Fruit fly (Drosophila melanogaster) ovary, adult (tissue): ENCODE results near the gene Arp3.

Experiments used
- CG17801 ChIP-seq: fragments of 200-800 bp; optimal IDR thresholded peaks from 2 replicates; lab custom pipeline; 2019; ENCODE audit warnings: missing biosample characterization, mild to moderate bottlenecking, missing genetic modification characterization, moderate library complexity; ENCODE audit not compliant: partially characterized antibody

Gene Arp3

dm6 chr3L:8077953-8078352 is 37.7 kb downstream of the Arp3 start:
- no peak for TF ChIP-seq CG17801 (GFP tag; lab: Kevin White, UChicago)

DNA sequence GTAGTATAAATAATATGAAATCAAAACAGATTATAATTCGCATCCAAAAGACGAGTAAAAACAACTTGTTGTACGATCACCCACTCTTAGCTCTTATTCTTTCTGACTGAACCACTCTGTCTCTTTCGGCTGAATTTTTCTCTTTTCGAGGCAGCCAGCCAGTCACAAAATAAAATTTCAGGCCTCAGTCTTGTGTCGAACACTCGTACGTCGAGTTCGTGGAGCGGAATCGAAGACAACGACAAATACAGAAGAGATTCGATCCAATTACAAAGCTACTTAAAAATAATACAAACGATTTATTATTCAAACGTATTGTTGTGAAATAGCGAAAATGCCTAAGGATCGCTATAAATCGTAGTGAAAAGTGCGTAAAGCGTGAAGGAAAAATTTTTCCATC is 38.5 kb downstream of the Arp3 start:
- peak; percentile 12 for TF ChIP-seq CG17801 (GFP tag; lab: Kevin White, UChicago)

DNA sequence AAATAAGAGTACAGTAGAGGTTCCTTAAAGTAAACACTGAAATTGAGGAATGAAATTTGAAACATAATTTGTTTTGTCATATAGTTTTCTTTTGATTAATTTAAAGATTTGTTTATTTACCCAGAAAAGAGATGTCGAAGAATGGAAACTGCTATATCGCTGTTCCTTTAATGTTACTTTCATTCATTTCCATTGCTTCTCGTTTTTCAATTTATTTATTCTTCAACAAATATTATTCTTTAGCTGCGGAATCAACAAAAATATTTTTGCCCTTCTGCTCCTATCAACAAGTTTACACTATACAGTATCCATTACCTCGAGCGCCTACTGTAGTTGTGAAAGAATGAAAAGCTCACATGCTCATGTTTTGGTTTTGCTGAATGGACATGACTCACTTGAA is 39.5 kb downstream of the Arp3 start:
- TF ChIP-seq CG17801 (GFP tag; lab: Kevin White, UChicago): peak; percentile 57

DNA sequence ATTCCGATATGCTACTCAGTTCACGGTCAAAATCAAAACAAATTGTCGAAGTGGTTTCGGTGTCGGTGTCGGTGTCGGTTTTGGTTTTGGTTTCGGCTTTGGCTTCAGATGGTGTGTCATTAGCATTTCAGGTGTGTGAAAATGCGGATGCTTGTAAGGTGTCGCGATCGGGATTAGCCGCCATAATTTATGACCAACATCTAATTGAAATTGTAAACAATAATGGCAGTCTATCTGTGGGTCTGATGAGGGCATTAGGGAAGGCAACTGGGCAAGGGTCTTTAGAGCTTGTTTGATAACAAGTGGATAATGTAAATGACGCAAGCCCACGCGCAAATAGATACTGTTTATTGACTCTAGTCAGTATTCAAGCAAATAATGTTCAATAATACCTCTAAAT is 40.8 kb downstream of the Arp3 start:
- TF ChIP-seq CG17801 (GFP tag; lab: Kevin White, UChicago): no peak

DNA sequence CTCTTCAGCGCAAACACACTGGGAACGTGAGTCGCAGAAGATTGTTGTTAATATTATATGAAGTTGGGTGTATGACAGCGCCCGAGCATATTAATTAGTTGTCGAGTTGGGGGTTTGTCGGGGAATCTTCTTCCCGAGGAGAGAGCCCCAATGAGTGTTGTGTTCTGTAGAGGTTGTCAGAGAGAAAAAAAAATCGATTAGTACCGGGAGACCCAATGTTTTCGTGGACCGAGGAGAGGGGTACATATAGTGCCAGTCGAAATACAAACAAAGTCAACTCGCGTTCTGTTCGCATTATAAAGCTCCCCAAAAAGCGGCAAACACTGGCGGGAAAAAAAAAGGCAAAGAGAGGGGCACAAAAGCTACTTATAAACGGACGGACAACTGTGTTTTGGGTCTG is 41.8 kb downstream of the Arp3 start:
- TF ChIP-seq CG17801 (GFP tag; lab: Kevin White, UChicago): no peak

DNA sequence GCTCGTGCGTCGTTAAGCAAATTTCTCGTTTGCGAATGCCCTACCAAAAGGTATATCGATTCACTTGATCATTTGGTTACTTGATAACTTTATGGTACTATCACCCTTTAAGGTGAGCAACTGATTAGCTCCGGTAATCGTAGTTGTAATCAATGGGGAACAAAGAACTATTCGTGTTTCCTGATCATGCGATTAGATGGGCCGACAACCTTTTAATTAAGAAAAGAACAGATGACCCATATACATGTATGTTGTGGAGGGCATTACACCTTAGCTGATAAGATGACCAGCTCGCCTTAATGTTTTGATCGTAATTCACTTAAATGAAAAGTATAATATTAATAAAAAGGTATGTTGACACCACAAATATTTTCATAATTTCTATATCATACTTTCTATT is 42.3 kb downstream of the Arp3 start:
- TF ChIP-seq CG17801 (GFP tag; lab: Kevin White, UChicago): no peak

- peak; percentile 62 for TF ChIP-seq CG17801 (GFP tag; lab: Kevin White, UChicago)
Measured at dm6 chr3L:8072720-8073119, 43.0 kb downstream of the Arp3 start.

DNA sequence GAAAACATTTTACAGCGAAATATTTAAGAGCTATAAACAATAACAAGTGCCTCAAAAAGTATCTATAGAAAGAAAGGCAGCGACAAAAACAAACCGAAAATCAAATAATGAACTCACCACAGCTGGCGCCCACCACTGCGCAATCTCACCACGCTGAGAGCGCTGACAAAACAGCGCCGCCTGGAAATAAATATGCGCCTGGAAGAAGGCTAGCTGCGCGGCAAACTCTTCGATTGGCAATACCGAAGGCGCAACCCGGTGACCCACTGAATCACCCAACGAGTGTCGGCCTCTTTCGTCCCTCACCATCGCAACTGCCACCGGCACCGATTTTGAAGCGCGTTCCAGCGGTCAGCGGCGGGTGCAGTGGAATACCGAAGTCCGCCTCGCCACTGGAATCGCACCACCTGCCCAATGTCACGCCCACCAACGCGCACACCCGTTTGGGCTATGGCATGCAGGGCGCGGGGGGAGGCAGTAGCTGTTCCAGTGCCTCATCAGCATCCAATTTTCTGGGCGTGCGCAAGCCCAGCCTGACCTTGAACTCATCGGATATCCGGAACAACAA is 43.9 kb downstream of the Arp3 start:
- no peak for TF ChIP-seq CG17801 (GFP tag; lab: Kevin White, UChicago)

DNA sequence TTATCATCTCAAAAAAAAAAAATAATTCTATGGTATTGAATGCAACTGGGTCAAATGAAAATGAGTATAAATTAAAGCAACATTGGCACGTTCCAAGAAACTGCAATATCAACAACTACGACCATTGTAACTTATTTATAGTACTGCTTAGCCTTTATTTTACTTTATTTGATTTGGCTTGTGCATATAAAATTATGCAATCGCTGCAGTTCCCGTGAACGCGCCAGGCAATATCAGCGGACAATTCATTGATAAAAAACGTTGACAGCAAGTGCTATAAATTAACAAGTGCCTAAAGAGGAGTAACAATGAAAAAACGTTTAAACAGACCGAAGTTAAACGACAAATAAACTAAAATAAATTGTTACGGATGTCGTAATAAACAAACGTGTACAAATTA is 44.5 kb downstream of the Arp3 start:
- no peak for TF ChIP-seq CG17801 (GFP tag; lab: Kevin White, UChicago)

- TF ChIP-seq CG17801 (GFP tag; lab: Kevin White, UChicago): no peak
Measured at dm6 chr3L:8069860-8070259, 45.8 kb downstream of the Arp3 start, which contains the start of gene CG42591. Gene CG42591, minus strand, starts transcription at chr3L:8069960.

dm6 chr3L:8069167-8069566 is 46.5 kb downstream of the Arp3 start, which contains the start of gene CG42590:
Gene CG42590, minus strand, starts transcription at chr3L:8069267.
- TF ChIP-seq CG17801 (GFP tag; lab: Kevin White, UChicago): no peak

- TF ChIP-seq CG17801 (GFP tag; lab: Kevin White, UChicago): no peak
Measured at dm6 chr3L:8068061-8068460, 47.6 kb downstream of the Arp3 start.

- no peak for TF ChIP-seq CG17801 (GFP tag; lab: Kevin White, UChicago)
Measured at dm6 chr3L:8067491-8067890, 48.2 kb downstream of the Arp3 start.

DNA sequence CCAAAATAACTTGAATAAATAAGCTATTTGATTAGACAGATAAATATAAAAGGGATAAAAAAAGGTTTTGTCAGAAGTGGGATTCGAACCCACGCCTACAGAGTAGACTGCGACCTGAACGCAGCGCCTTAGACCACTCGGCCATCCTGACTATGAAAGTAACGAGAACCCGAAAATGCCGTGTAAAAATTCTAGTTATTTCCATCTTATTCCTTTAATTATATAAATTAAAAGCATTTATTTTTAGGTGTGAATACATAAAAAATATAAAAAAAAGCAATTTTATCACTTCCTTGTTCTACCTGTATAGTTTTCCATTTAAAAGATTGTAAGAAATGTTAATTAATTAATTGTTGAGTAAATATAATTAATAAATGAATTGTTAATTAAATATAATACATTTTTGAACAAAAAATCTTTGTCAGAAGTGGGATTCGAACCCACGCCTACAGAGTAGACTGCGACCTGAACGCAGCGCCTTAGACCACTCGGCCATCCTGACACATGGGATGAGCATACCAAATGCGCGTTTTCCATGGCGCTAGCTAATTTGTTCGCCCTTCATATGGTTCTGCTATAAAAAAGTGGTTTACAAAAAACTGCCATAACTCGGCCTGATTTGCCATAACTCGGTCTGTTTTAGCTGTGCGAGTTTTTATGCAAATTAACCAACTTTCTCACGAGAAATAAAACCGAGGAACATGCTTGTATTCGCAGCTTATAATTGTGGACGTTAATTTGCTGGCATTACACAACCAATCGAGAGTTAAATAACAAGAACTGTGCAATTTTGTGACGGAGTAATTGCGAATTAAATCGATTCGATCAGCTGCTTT is 49.9 kb downstream of the Arp3 start:
- TF ChIP-seq CG17801 (GFP tag; lab: Kevin White, UChicago): no peak
